Fruit fly (Drosophila melanogaster): Measurements from ENCODE around the gene Hrs.
A peak's percentile ranks its signal among the peaks of the same experiment; 100 is the strongest.

Gene Hrs

dm6 chr2L:2734215-2734614 is 5.6 kb upstream of the Hrs start (continued):
- peak; percentile 74 for TF ChIP-seq CG6276 (GFP tag; optimal IDR thresholded peaks at IDR 0.05)
- TF ChIP-seq CG11902 (GFP tag; optimal IDR thresholded peaks at IDR 0.05), result peak; percentile 67
- peak; percentile 83 for TF ChIP-seq pdm3 (GFP tag; optimal IDR thresholded peaks at IDR 0.05)
- TF ChIP-seq Met (GFP tag; optimal IDR thresholded peaks at IDR 0.05), result peak; percentile 78
- peak; percentile 66 for TF ChIP-seq CG34406 (GFP tag; optimal IDR thresholded peaks at IDR 0.05)
- no peak for TF ChIP-seq fd85E (GFP tag; optimal IDR thresholded peaks at IDR 0.05)
- peak; percentile 70 for TF ChIP-seq CG8319 (GFP tag; optimal IDR thresholded peaks at IDR 0.05)
- peak; percentile 82 for TF ChIP-seq CG15336 (GFP tag; IDR thresholded peaks at IDR 0.05)
- no peak for TF ChIP-seq CG6854 (GFP tag; optimal IDR thresholded peaks at IDR 0.05)
- peak; percentile 86 for TF ChIP-seq Sox14 (GFP tag; optimal IDR thresholded peaks at IDR 0.05)
- TF ChIP-seq dac (GFP tag; optimal IDR thresholded peaks at IDR 0.05), result peak; percentile 36
- TF ChIP-seq CG11294 (GFP tag; IDR thresholded peaks at IDR 0.05), result peak; percentile 72
- TF ChIP-seq CG10631 (GFP tag; optimal IDR thresholded peaks at IDR 0.05), result peak; percentile 84
- TF ChIP-seq dsx (GFP tag; optimal IDR thresholded peaks at IDR 0.05; ENCODE audit: poor library complexity, severe bottlenecking), result peak; percentile 82
- TF ChIP-seq Ets96B (tag; optimal IDR thresholded peaks at IDR 0.05), result peak; percentile 80
- TF ChIP-seq CG8119 (GFP tag; IDR thresholded peaks at IDR 0.05), result peak; percentile 81
- peak; percentile 76 for TF ChIP-seq CG6792 (GFP tag; optimal IDR thresholded peaks at IDR 0.05)
- TF ChIP-seq CG3919 (GFP tag; optimal IDR thresholded peaks at IDR 0.05), result peak; percentile 82
- peak; percentile 76 for TF ChIP-seq eg (GFP tag; IDR thresholded peaks at IDR 0.05)
- TF ChIP-seq Eip75B (GFP tag; optimal IDR thresholded peaks at IDR 0.05), result peak; percentile 71
- peak; percentile 89 for TF ChIP-seq spab (GFP tag; optimal IDR thresholded peaks at IDR 0.05)
- TF ChIP-seq net (GFP tag; optimal IDR thresholded peaks at IDR 0.05), result peak; percentile 73
- peak; percentile 68 for TF ChIP-seq Lpt (GFP tag; optimal IDR thresholded peaks at IDR 0.05)

- TF ChIP-seq dac (GFP tag; optimal IDR thresholded peaks at IDR 0.05) (no peak), Hr38 (GFP tag; optimal IDR thresholded peaks at IDR 0.05) (no peak), Blimp-1 (GFP tag; optimal IDR thresholded peaks at IDR 0.05) (no peak), pdm3 (GFP tag; optimal IDR thresholded peaks at IDR 0.05) (peak; percentile 17), CG10669 (GFP tag; optimal IDR thresholded peaks at IDR 0.05) (peak; percentile 30), achi (GFP tag; optimal IDR thresholded peaks at IDR 0.05) (peak; percentile 6), CG1621 (tag; optimal IDR thresholded peaks at IDR 0.05) (peak; percentile 11), CG10631 (GFP tag; optimal IDR thresholded peaks at IDR 0.05) (peak; percentile 40), CG11294 (GFP tag; IDR thresholded peaks at IDR 0.05) (0 out of 2 replicates have a peak, but pooled peaks have one; percentile 15), net (GFP tag; optimal IDR thresholded peaks at IDR 0.05) (no peak), Hr39 (GFP tag; optimal IDR thresholded peaks at IDR 0.05) (no peak), esn (GFP tag; optimal IDR thresholded peaks at IDR 0.05) (no peak), lz (GFP tag; optimal IDR thresholded peaks at IDR 0.05) (no peak), Met (GFP tag; optimal IDR thresholded peaks at IDR 0.05) (no peak), Eip75B (GFP tag; optimal IDR thresholded peaks at IDR 0.05) (no peak), Eip78C (GFP tag) (peak; percentile 72), CG32006 (GFP tag; optimal IDR thresholded peaks at IDR 0.05) (peak; percentile 32), Sox15 (GFP tag; optimal IDR thresholded peaks at IDR 0.05) (no peak), salr (GFP tag; optimal IDR thresholded peaks at IDR 0.05) (peak in 1 of 2 experiments; percentile 4), CG3919 (GFP tag; optimal IDR thresholded peaks at IDR 0.05) (peak; percentile 5), CG16779 (tag; optimal IDR thresholded peaks at IDR 0.05) (no peak), dsx (GFP tag; optimal IDR thresholded peaks at IDR 0.05; ENCODE audit: poor library complexity, severe bottlenecking) (no peak), spab (GFP tag; optimal IDR thresholded peaks at IDR 0.05) (peak; percentile 3), Ets21C (GFP tag; optimal IDR thresholded peaks at IDR 0.05) (no peak)
Measured at dm6 chr2L:2734946-2735345, 4.8 kb upstream of the Hrs start.

dm6 chr2L:2735539-2735938 is 4.2 kb upstream of the Hrs start:
- no peak for TF ChIP-seq CG10669 (GFP tag; optimal IDR thresholded peaks at IDR 0.05)
- TF ChIP-seq acj6 (GFP tag; optimal IDR thresholded peaks at IDR 0.05), result no peak
- TF ChIP-seq dsx (GFP tag; optimal IDR thresholded peaks at IDR 0.05; ENCODE audit: poor library complexity, severe bottlenecking), result no peak
- peak; percentile 51; the same call in 2 of the 3 replicates for TF ChIP-seq CG6163 (GFP tag; IDR thresholded peaks at IDR 0.05)
